Worm (Caenorhabditis elegans) whole organism, L3 larva: ENCODE measurements around the gene nlp-6.

ENCODE experiments used
- ama-1 ChIP-seq: fragments of 150-350 bp; optimal IDR thresholded peaks from 2 replicates; lab custom pipeline; 2018
- ceh-28 ChIP-seq: fragments of 150-350 bp; optimal IDR thresholded peaks from 2 replicates; lab custom pipeline; 2014; ENCODE audit warnings: missing biosample characterization, missing genetic modification reagents, missing genetic modification characterization
- ceh-9 ChIP-seq: sonication (generic microtip); optimal IDR thresholded peaks from 2 replicates; lab custom pipeline; 2018; ENCODE audit warnings: missing biosample characterization, missing genetic modification characterization
- elt-2 ChIP-seq: sonication (generic microtip); optimal IDR thresholded peaks from 2 replicates; lab custom pipeline; 2016; ENCODE audit warnings: missing genetic modification reagents, mild to moderate bottlenecking, missing genetic modification characterization, missing compliant biosample characterization
- elt-3 ChIP-seq, 3 experiments: fragments of 150-350 bp in 1 of 3; sonication (generic microtip) in 2 of 3; optimal IDR thresholded peaks; 2 replicates in 2 of 3; 4 replicates in 1 of 3; lab custom pipeline; 2014 to 2017; ENCODE audit warnings: missing biosample characterization in 3 of 3, missing genetic modification characterization in 3 of 3
- jun-1 ChIP-seq: fragments of 150-350 bp; optimal IDR thresholded peaks from 2 replicates; lab custom pipeline; 2014; ENCODE audit warnings: missing biosample characterization, missing genetic modification reagents, missing genetic modification characterization
- mdl-1 ChIP-seq: fragments of 150-350 bp; optimal IDR thresholded peaks from 2 replicates; lab custom pipeline; 2014; ENCODE audit warnings: missing biosample characterization, missing genetic modification characterization
- nhr-12 ChIP-seq: fragments of 150-350 bp; optimal IDR thresholded peaks from 2 replicates; lab custom pipeline; 2014; ENCODE audit warnings: missing biosample characterization, missing genetic modification characterization
- nhr-25 ChIP-seq: sonication (generic microtip); optimal IDR thresholded peaks from 2 replicates; lab custom pipeline; 2017; ENCODE audit warnings: missing biosample characterization, missing genetic modification characterization
- nhr-77 ChIP-seq: fragments of 150-350 bp; optimal IDR thresholded peaks from 2 replicates; lab custom pipeline; 2014; ENCODE audit warnings: missing biosample characterization, missing genetic modification characterization
- pqm-1 ChIP-seq: fragments of 150-350 bp; optimal IDR thresholded peaks from 2 replicates; lab custom pipeline; 2017; ENCODE audit warnings: missing biosample characterization, missing genetic modification characterization, inconsistent platforms
- skn-1 ChIP-seq: fragments of 150-350 bp; optimal IDR thresholded peaks from 2 replicates; lab custom pipeline; 2014; ENCODE audit warnings: missing biosample characterization, missing genetic modification characterization
- unc-39 ChIP-seq: sonication (generic microtip); optimal IDR thresholded peaks from 4 replicates; lab custom pipeline; 2017; ENCODE audit warnings: missing biosample characterization, missing genetic modification characterization
- unc-62 ChIP-seq: fragments of 150-350 bp; sonication (generic microtip); optimal IDR thresholded peaks from 4 replicates; lab custom pipeline; 2014; ENCODE audit warnings: missing biosample characterization, missing genetic modification reagents, missing genetic modification characterization

DNA sequence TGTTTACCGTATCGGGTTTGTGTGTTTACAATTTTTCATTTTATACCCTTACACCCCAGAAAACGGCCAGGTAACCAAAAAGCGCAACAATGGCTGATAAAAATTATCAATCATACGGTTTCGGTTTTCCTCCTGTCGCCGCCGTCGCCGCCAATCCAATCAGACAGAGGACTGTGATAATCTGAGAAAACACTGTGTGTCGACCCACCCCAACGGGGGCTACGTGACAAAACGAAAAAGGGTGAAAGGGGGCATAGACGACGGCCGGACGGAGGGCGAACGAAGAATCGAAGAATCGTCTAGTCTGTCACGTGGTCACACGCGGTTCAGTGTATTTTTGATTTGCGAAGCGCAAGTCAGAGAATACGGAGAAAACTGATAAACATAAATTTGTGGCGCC lies 31.4 kb upstream of the nlp-6 start:
- TF ChIP-seq ceh-28 (tag; lab: Kevin White, UChicago) (no peak), nhr-25 (peak; percentile 65), unc-39 (no peak), jun-1 (tag; lab: Kevin White, UChicago) (no peak), nhr-77 (tag; lab: Kevin White, UChicago) (no peak), ceh-9 (tag; lab: Kevin White, UChicago) (no peak), skn-1 (tag; lab: Kevin White, UChicago) (no peak), nhr-12 (no peak), pqm-1 (tag; lab: Kevin White, UChicago) (peak; percentile 66), ama-1 (peak; percentile 62), elt-2 (tag; lab: Kevin White, UChicago) (peak; percentile 91), unc-62 (no peak), elt-3 (tag; optimal IDR thresholded peaks at IDR 0.05; lab: Kevin White, UChicago) (peak in 1 of 3 experiments; percentile 34), mdl-1 (tag; lab: Kevin White, UChicago) (peak; percentile 62)
